Worm (Caenorhabditis elegans) whole organism, early embryonic: ENCODE measurements around the gene C45H4.14.

Source experiments
- B0310.2 ChIP-seq: sonication (generic microtip); optimal IDR thresholded peaks from 2 replicates; lab custom pipeline; 2016; ENCODE audit warnings: mild to moderate bottlenecking, missing genetic modification characterization, missing compliant biosample characterization
- F13C5.2 ChIP-seq: sonication (generic microtip); optimal IDR thresholded peaks from 2 replicates; lab custom pipeline; 2017; ENCODE audit warnings: mild to moderate bottlenecking, missing genetic modification characterization, inconsistent platforms, missing compliant biosample characterization
- ama-1 ChIP-seq: fragments of 150-350 bp; optimal IDR thresholded peaks from 2 replicates; lab custom pipeline; 2014
- ceh-13 ChIP-seq: fragments of 200-800 bp; sonication (Bioruptor generic); optimal IDR thresholded peaks from 2 replicates; lab custom pipeline; 2018; ENCODE audit warnings: mild to moderate bottlenecking, missing genetic modification characterization, missing compliant biosample characterization
- ceh-36 ChIP-seq: sonication (generic microtip); optimal IDR thresholded peaks from 2 replicates; lab custom pipeline; 2016; ENCODE audit warnings: missing genetic modification characterization, inconsistent platforms, missing compliant biosample characterization
- flt-1 ChIP-seq: fragments of 200-800 bp; sonication (Bioruptor generic); IDR thresholded peaks from 2 replicates; pipeline ENCODE4 v1.3.6; 2022; ENCODE audit warnings: missing genetic modification characterization, missing compliant biosample characterization
- hmbx-1 ChIP-seq: sonication (generic microtip); optimal IDR thresholded peaks from 2 replicates; lab custom pipeline; 2016; ENCODE audit warnings: mild to moderate bottlenecking, missing genetic modification characterization, missing compliant biosample characterization
- hmg-4 ChIP-seq: fragments of 200-800 bp; sonication (Bioruptor generic); optimal IDR thresholded peaks from 2 replicates; lab custom pipeline; 2018; ENCODE audit warnings: mild to moderate bottlenecking, missing genetic modification characterization, missing compliant biosample characterization
- hnd-1 ChIP-seq: sonication (generic microtip); optimal IDR thresholded peaks from 2 replicates; lab custom pipeline; 2016; ENCODE audit warnings: missing genetic modification characterization, missing compliant biosample characterization
- pes-1 ChIP-seq: fragments of 200-800 bp; sonication (Bioruptor generic); IDR thresholded peaks from 2 replicates; pipeline ENCODE4 v1.3.6; 2022; ENCODE audit warnings: missing genetic modification reagents, missing genetic modification characterization, missing compliant biosample characterization
- scrt-1 ChIP-seq: fragments of 200-800 bp; sonication (Bioruptor generic); IDR thresholded peaks from 2 replicates; pipeline ENCODE4 v1.3.6; 2022; ENCODE audit warnings: missing genetic modification characterization, missing compliant biosample characterization
- sea-1 ChIP-seq: fragments of 200-800 bp; sonication (Bioruptor generic); conservative IDR thresholded peaks from 2 replicates; pipeline ENCODE4 v1.3.6; 2022; ENCODE audit warnings: missing genetic modification characterization, missing compliant biosample characterization
- tbx-11 ChIP-seq: fragments of 200-800 bp; sonication (Bioruptor generic); IDR thresholded peaks from 2 replicates; pipeline ENCODE4 v1.3.6; 2022; ENCODE audit warnings: missing genetic modification characterization, missing compliant biosample characterization

ce11 chrV:2146795-2147194 lies 12.4 kb downstream of the C45H4.14 start, which contains the start of gene srbc-20:
- TF ChIP-seq hnd-1 = no peak
- TF ChIP-seq sea-1 = no peak
- no peak for TF ChIP-seq hmg-4 (GFP tag; lab: Kevin White, UChicago)
- no peak for TF ChIP-seq flt-1
- no peak for TF ChIP-seq B0310.2 (tag; lab: Kevin White, UChicago)
- no peak for TF ChIP-seq tbx-11 (GFP tag; lab: Robert Waterston, UW)
- TF ChIP-seq pes-1 (GFP tag; lab: Robert Waterston, UW) = no peak
- no peak for TF ChIP-seq scrt-1 (GFP tag; lab: Robert Waterston, UW)
- no peak for TF ChIP-seq F13C5.2 (tag; lab: Kevin White, UChicago)
- TF ChIP-seq ceh-13 = no peak
- no peak for TF ChIP-seq hmbx-1
- no peak for TF ChIP-seq ama-1
- no peak for TF ChIP-seq ceh-36
